Worm (Caenorhabditis elegans) whole organism, L1 larva: Measurements from ENCODE around the gene ZK6.6.

ENCODE experiments used
- C04F5.9 ChIP-seq: sonication (generic microtip); optimal IDR thresholded peaks from 2 replicates; lab custom pipeline; 2016; ENCODE audit warnings: missing genetic modification characterization, missing compliant biosample characterization
- C16A3.4 ChIP-seq: fragments of 150-350 bp; optimal IDR thresholded peaks from 2 replicates; lab custom pipeline; 2014; ENCODE audit warnings: missing biosample characterization, missing genetic modification characterization
- C34B4.2 ChIP-seq: sonication (generic microtip); optimal IDR thresholded peaks from 2 replicates; lab custom pipeline; 2017; ENCODE audit warnings: mild to moderate bottlenecking, missing genetic modification characterization, missing compliant biosample characterization
- aha-1 ChIP-seq: fragments of 150-350 bp; optimal IDR thresholded peaks from 2 replicates; lab custom pipeline; 2014; ENCODE audit warnings: missing biosample characterization, missing genetic modification characterization
- aly-2 ChIP-seq: fragments of 150-350 bp; optimal IDR thresholded peaks from 2 replicates; lab custom pipeline; 2014; ENCODE audit warnings: missing biosample characterization, missing genetic modification characterization
- ama-1 ChIP-seq: fragments of 150-350 bp; optimal IDR thresholded peaks from 2 replicates; lab custom pipeline; 2014
- blmp-1 ChIP-seq: fragments of 150-350 bp; optimal IDR thresholded peaks from 2 replicates; lab custom pipeline; 2014; ENCODE audit warnings: missing biosample characterization, missing genetic modification characterization
- ceh-63 ChIP-seq: fragments of 200-800 bp; sonication (Bioruptor generic); optimal IDR thresholded peaks from 2 replicates; lab custom pipeline; 2018; ENCODE audit warnings: mild to moderate bottlenecking, missing genetic modification characterization, missing compliant biosample characterization
- ceh-82 ChIP-seq, 3 experiments: fragments of 150-350 bp in 1 of 3; sonication (generic microtip) in 2 of 3; optimal IDR thresholded peaks; 2 replicates each; lab custom pipeline; 2014 to 2017; ENCODE audit warnings: missing biosample characterization in 3 of 3, missing genetic modification characterization in 3 of 3
- ceh-88 ChIP-seq: fragments of 200-800 bp; sonication (Bioruptor generic); IDR thresholded peaks from 2 replicates; pipeline ENCODE4 v1.3.6; 2022; ENCODE audit warnings: missing genetic modification characterization, missing compliant biosample characterization
- dsc-1 ChIP-seq: sonication (generic microtip); optimal IDR thresholded peaks from 2 replicates; lab custom pipeline; 2016; ENCODE audit warnings: mild to moderate bottlenecking, missing genetic modification characterization, missing compliant biosample characterization
- egl-13 ChIP-seq: sonication (generic microtip); optimal IDR thresholded peaks from 2 replicates; lab custom pipeline; 2016; ENCODE audit warnings: missing genotype, missing genetic modification reagents, missing genetic modification characterization, missing compliant biosample characterization
- elt-2 ChIP-seq: sonication (generic microtip); optimal IDR thresholded peaks from 2 replicates; lab custom pipeline; 2016; ENCODE audit warnings: missing genetic modification characterization, mild to moderate bottlenecking, inconsistent platforms, missing compliant biosample characterization, missing genetic modification reagents
- ets-5 ChIP-seq: fragments of 200-800 bp; sonication (Bioruptor generic); IDR thresholded peaks from 2 replicates; pipeline ENCODE4 v1.3.6; 2022; ENCODE audit warnings: missing genetic modification characterization, missing compliant biosample characterization
- fkh-4 ChIP-seq: sonication (generic microtip); optimal IDR thresholded peaks from 2 replicates; lab custom pipeline; 2016; ENCODE audit warnings: missing compliant biosample characterization, missing genetic modification characterization, borderline replicate concordance
- fkh-8 ChIP-seq: sonication (generic microtip); optimal IDR thresholded peaks from 2 replicates; lab custom pipeline; 2016; ENCODE audit warnings: mild to moderate bottlenecking, missing genetic modification characterization, missing compliant biosample characterization
- grh-1 ChIP-seq: fragments of 200-800 bp; sonication (Bioruptor generic); IDR thresholded peaks from 2 replicates; pipeline ENCODE4 v1.3.6; 2022; ENCODE audit warnings: missing genetic modification reagents, missing genetic modification characterization, missing compliant biosample characterization
- hlh-4 ChIP-seq: sonication (generic microtip); optimal IDR thresholded peaks from 2 replicates; lab custom pipeline; 2016; ENCODE audit warnings: mild to moderate bottlenecking, missing genetic modification characterization, missing compliant biosample characterization
- irx-1 ChIP-seq: sonication (generic microtip); optimal IDR thresholded peaks from 2 replicates; lab custom pipeline; 2016; ENCODE audit warnings: missing genetic modification characterization, missing compliant biosample characterization
- lin-13 ChIP-seq: fragments of 150-350 bp; optimal IDR thresholded peaks from 2 replicates; lab custom pipeline; 2014; ENCODE audit warnings: missing biosample characterization, missing genetic modification reagents, missing genetic modification characterization
- lin-15B ChIP-seq: fragments of 150-350 bp; sonication (generic microtip); optimal IDR thresholded peaks from 3 replicates; lab custom pipeline; 2014; ENCODE audit warnings: missing biosample characterization, missing genetic modification characterization
- lin-35 ChIP-seq, 2 experiments: fragments of 150-350 bp; optimal IDR thresholded peaks; 2 replicates each; lab custom pipeline; 2014; ENCODE audit warnings: missing biosample characterization in 2 of 2, missing genetic modification characterization in 2 of 2, missing genetic modification reagents in 2 of 2
- mab-9 ChIP-seq: fragments of 200-800 bp; sonication (Bioruptor generic); IDR thresholded peaks from 2 replicates; pipeline ENCODE4 v1.3.6; 2022; ENCODE audit warnings: missing genetic modification reagents, missing genetic modification characterization, missing compliant biosample characterization
- mdl-1 ChIP-seq, 2 experiments: fragments of 150-350 bp; optimal IDR thresholded peaks; 2 replicates each; lab custom pipeline; 2014 to 2017; ENCODE audit warnings: missing biosample characterization in 2 of 2, missing genetic modification characterization in 2 of 2, inconsistent platforms in 1 of 2
- mef-2 ChIP-seq: fragments of 150-350 bp; optimal IDR thresholded peaks from 2 replicates; lab custom pipeline; 2014; ENCODE audit warnings: missing biosample characterization, missing genetic modification characterization
- mep-1 ChIP-seq: fragments of 150-350 bp; optimal IDR thresholded peaks from 2 replicates; lab custom pipeline; 2014; ENCODE audit warnings: missing biosample characterization, missing genetic modification characterization
- nhr-20 ChIP-seq: sonication (generic microtip); optimal IDR thresholded peaks from 2 replicates; lab custom pipeline; 2016; ENCODE audit warnings: mild to moderate bottlenecking, missing genetic modification characterization, missing compliant biosample characterization
- nhr-237 ChIP-seq: fragments of 150-350 bp; optimal IDR thresholded peaks from 2 replicates; lab custom pipeline; 2014; ENCODE audit warnings: missing biosample characterization, missing genetic modification characterization
- nhr-47 ChIP-seq: sonication (generic microtip); optimal IDR thresholded peaks from 2 replicates; lab custom pipeline; 2016; ENCODE audit warnings: mild to moderate bottlenecking, missing genetic modification characterization, moderate library complexity, missing compliant biosample characterization
- nhr-71 ChIP-seq: sonication (generic microtip); optimal IDR thresholded peaks from 2 replicates; lab custom pipeline; 2016; ENCODE audit warnings: mild to moderate bottlenecking, missing genetic modification characterization, moderate library complexity, missing compliant biosample characterization
- nhr-77 ChIP-seq: fragments of 150-350 bp; optimal IDR thresholded peaks from 2 replicates; lab custom pipeline; 2014; ENCODE audit warnings: missing biosample characterization, missing genetic modification characterization
- nhr-85 ChIP-seq: sonication (generic microtip); peaks from one replicate; lab custom pipeline; 2016; ENCODE audit warnings: missing genetic modification characterization, inconsistent platforms, missing compliant biosample characterization
- nhr-90 ChIP-seq: sonication (generic microtip); optimal IDR thresholded peaks from 2 replicates; lab custom pipeline; 2016; ENCODE audit warnings: mild to moderate bottlenecking, missing genetic modification characterization, missing compliant biosample characterization; ENCODE audit not compliant: poor library complexity
- pax-3 ChIP-seq: fragments of 200-800 bp; sonication (Bioruptor generic); optimal IDR thresholded peaks from 2 replicates; lab custom pipeline; 2018; ENCODE audit warnings: mild to moderate bottlenecking, missing genetic modification characterization, moderate library complexity, missing compliant biosample characterization
- pqm-1 ChIP-seq: sonication (generic microtip); optimal IDR thresholded peaks from 3 replicates; lab custom pipeline; 2017; ENCODE audit warnings: missing biosample characterization, missing genetic modification characterization
- rnt-1 ChIP-seq: sonication (generic microtip); optimal IDR thresholded peaks from 2 replicates; lab custom pipeline; 2016; ENCODE audit warnings: mild to moderate bottlenecking, missing genetic modification characterization, moderate library complexity, missing compliant biosample characterization
- skn-1 ChIP-seq: fragments of 150-350 bp; optimal IDR thresholded peaks from 2 replicates; lab custom pipeline; 2014; ENCODE audit warnings: missing biosample characterization, missing genetic modification characterization
- snpc-4 ChIP-seq: fragments of 150-350 bp; optimal IDR thresholded peaks from 2 replicates; lab custom pipeline; 2014; ENCODE audit warnings: missing biosample characterization, missing genetic modification characterization
- sox-4 ChIP-seq: sonication (generic microtip); optimal IDR thresholded peaks from 2 replicates; lab custom pipeline; 2016; ENCODE audit warnings: missing genetic modification characterization, missing compliant biosample characterization
- sptf-1 ChIP-seq: fragments of 150-350 bp; optimal IDR thresholded peaks from 2 replicates; lab custom pipeline; 2014; ENCODE audit warnings: missing biosample characterization, missing genetic modification characterization
- sup-37 ChIP-seq: fragments of 200-800 bp; sonication (Bioruptor generic); optimal IDR thresholded peaks from 2 replicates; lab custom pipeline; 2018; ENCODE audit warnings: mild to moderate bottlenecking, missing genetic modification characterization, missing compliant biosample characterization
- swsn-7 ChIP-seq: sonication (generic microtip); optimal IDR thresholded peaks from 2 replicates; lab custom pipeline; 2016; ENCODE audit warnings: missing genetic modification characterization, missing compliant biosample characterization
- tlp-1 ChIP-seq: fragments of 150-350 bp; optimal IDR thresholded peaks from 2 replicates; lab custom pipeline; 2014; ENCODE audit warnings: missing biosample characterization, missing genetic modification characterization
- unc-98 ChIP-seq: fragments of 200-800 bp; sonication (Bioruptor generic); IDR thresholded peaks from 2 replicates; pipeline ENCODE4 v1.3.6; 2022; ENCODE audit warnings: missing genetic modification characterization, missing compliant biosample characterization
- xbp-1 ChIP-seq: sonication (generic microtip); optimal IDR thresholded peaks from 2 replicates; lab custom pipeline; 2016; ENCODE audit warnings: missing genetic modification characterization, missing compliant biosample characterization
- zip-4 ChIP-seq: fragments of 200-800 bp; sonication (Bioruptor generic); optimal IDR thresholded peaks from 2 replicates; lab custom pipeline; 2018; ENCODE audit warnings: mild to moderate bottlenecking, missing genetic modification characterization, moderate library complexity, missing compliant biosample characterization
- ztf-4 ChIP-seq: fragments of 150-350 bp; optimal IDR thresholded peaks from 2 replicates; lab custom pipeline; 2014; ENCODE audit warnings: missing biosample characterization, missing genetic modification characterization

ZK6.6 gene

DNA sequence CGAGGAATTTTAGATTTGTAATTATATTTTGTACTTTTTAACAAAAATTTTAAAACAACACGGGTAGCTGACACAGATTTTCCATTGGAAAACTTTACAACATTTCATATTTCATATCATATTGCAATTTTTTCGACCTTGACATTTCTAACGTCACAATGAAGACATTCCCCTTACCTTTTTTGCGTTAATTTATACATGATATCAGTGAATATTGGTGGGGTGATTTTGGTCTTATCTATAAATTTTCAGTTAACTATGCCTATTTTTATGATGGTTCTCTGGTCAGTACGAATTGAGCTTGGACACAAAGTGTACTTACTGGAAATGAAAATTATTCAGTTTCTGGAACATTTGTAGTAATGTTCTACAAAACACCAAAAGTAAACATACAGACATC is 4.0 kb upstream of the ZK6.6 start:
- no peak for TF ChIP-seq unc-98 (GFP tag; lab: Robert Waterston, UW)
- peak; percentile 48 for TF ChIP-seq elt-2 (tag; lab: Kevin White, UChicago)

DNA sequence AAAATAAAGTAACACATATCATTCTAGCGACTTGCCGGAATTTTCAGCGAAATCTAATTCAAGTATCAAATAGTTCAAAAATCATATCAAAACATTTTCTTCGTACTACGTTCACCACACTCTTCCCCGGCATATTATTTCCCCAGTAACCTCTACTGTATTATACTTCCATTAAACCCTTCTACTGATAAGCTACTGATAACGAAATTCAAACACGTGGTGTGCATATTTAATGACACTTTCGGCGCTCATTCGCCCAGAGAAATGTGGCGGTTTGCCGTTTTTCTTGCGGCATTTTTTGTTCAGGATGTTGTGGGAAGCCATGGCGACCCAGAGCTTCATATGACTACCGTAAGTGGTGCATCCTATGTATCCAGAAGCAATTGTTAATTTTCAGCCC is 3.0 kb upstream of the ZK6.6 start, which contains the start of gene lipl-5:
TSS of gene lipl-5 (plus strand) at position 259 of the 400 bp plus-strand sequence.
- TF ChIP-seq blmp-1 (tag; lab: Kevin White, UChicago) (no peak), snpc-4 (tag; lab: Kevin White, UChicago) (no peak), ceh-63 (GFP tag; lab: Kevin White, UChicago) (no peak), nhr-71 (tag; lab: Kevin White, UChicago) (no peak), unc-98 (GFP tag; lab: Robert Waterston, UW) (no peak), elt-2 (tag; lab: Kevin White, UChicago) (peak; percentile 81), C34B4.2 (tag; lab: Kevin White, UChicago) (no peak), egl-13 (tag; lab: Kevin White, UChicago) (no peak), fkh-8 (tag; lab: Kevin White, UChicago) (no peak), tlp-1 (tag; lab: Kevin White, UChicago) (no peak), ztf-4 (tag; lab: Kevin White, UChicago) (no peak), lin-35 (GFP tag; optimal IDR thresholded peaks at IDR 0.05; lab: Kevin White, UChicago) (peak in 1 of 2 experiments; percentile 18), nhr-77 (tag; lab: Kevin White, UChicago) (no peak)

DNA sequence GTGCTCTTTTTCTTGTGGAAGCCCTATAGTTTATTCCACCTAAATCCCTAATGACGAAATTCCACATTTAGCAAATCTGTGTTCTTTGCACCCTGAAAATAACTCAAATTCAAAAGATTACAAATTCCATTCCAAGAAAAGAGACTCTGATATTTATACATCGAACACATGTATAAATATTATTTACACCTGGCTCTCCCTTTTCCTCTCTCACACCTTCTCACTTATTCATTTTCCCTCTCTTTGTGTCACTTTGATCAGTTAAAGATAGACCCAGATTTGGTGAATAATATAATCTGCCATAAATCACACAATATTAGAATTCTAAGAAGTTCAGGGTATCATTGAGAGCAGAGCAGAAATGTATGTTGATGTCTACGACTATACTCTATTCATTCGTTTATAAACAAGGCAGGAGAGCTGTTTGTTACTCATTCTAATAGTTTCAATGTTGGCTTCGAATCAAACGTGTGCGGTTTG is 3.7 kb downstream of the ZK6.6 start, which contains the start of gene nhr-254:
TSS of gene nhr-254 (plus strand) at position 430 of the 480 bp plus-strand sequence.
- TF ChIP-seq mef-2 (no peak), sptf-1 (no peak), ztf-4 (tag; lab: Kevin White, UChicago) (no peak), hlh-4 (peak; percentile 35), lin-13 (no peak), ama-1 (lab: Kevin White, UChicago) (no peak), sox-4 (tag; lab: Kevin White, UChicago) (no peak), fkh-4 (tag; lab: Kevin White, UChicago) (no peak), ceh-82 (tag; optimal IDR thresholded peaks at IDR 0.05; lab: Kevin White, UChicago) (no peak), tlp-1 (tag; lab: Kevin White, UChicago) (no peak), swsn-7 (tag; lab: Kevin White, UChicago) (no peak), ets-5 (no peak), unc-98 (GFP tag; lab: Robert Waterston, UW) (no peak), ceh-63 (GFP tag; lab: Kevin White, UChicago) (no peak), dsc-1 (tag; lab: Kevin White, UChicago) (peak; percentile 47), sup-37 (GFP tag; lab: Kevin White, UChicago) (no peak), nhr-90 (tag; lab: Kevin White, UChicago) (no peak), mdl-1 (tag; optimal IDR thresholded peaks at IDR 0.05; lab: Kevin White, UChicago) (no peak), fkh-8 (tag; lab: Kevin White, UChicago) (peak; percentile 63), ceh-88 (no peak), pax-3 (tag; lab: Kevin White, UChicago) (peak; percentile 38), aha-1 (tag; lab: Kevin White, UChicago) (no peak), nhr-77 (tag; lab: Kevin White, UChicago) (no peak), irx-1 (tag; lab: Kevin White, UChicago) (no peak), C04F5.9 (tag; lab: Kevin White, UChicago) (no peak), lin-15B (no peak), rnt-1 (no peak), mab-9 (no peak), aly-2 (tag; lab: Kevin White, UChicago) (no peak), zip-4 (GFP tag; lab: Kevin White, UChicago) (no peak), nhr-85 (tag; lab: Kevin White, UChicago) (no peak), skn-1 (tag; lab: Kevin White, UChicago) (no peak), grh-1 (no peak), nhr-71 (tag; lab: Kevin White, UChicago) (peak; percentile 47), nhr-20 (tag; lab: Kevin White, UChicago) (peak; percentile 50), snpc-4 (tag; lab: Kevin White, UChicago) (no peak), mep-1 (no peak), nhr-237 (tag; lab: Kevin White, UChicago) (no peak), nhr-47 (peak; percentile 59), lin-35 (GFP tag; optimal IDR thresholded peaks at IDR 0.05; lab: Kevin White, UChicago) (no peak), egl-13 (tag; lab: Kevin White, UChicago) (no peak), C16A3.4 (tag; lab: Kevin White, UChicago) (no peak), xbp-1 (no peak), pqm-1 (no peak)
